Worm (Caenorhabditis elegans): Measurements from ENCODE around the gene F49F1.5.

The F49F1.5 gene

DNA sequence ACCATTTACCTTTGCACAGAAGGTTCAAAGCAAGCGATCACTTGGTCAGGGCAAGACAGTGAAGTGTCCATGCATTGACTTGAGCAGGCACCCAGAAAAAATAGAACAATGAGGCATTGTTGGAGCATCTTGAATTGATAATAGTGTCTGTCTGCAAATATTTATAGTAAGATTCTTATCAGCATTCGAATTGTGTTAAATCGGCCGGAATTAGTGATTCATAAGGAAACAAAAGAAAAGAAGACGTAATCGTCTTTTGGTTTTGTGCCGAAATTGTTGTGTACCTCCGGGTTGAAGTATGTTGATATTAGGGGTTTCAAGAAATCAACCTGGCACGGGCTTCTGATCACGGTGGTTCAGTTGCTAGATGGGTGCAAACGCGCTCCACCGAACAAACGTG, at the start of gene F49F1.5:
F49F1.5 (minus strand) TSS at position 153 of the 400 bp plus-strand sequence.
- no peak for TF ChIP-seq hlh-13 (GFP tag; optimal IDR thresholded peaks at IDR 0.05)
- TF ChIP-seq odd-2 (tag; optimal IDR thresholded peaks at IDR 0.05) = no peak
- TF ChIP-seq F13H6.1 (tag; optimal IDR thresholded peaks at IDR 0.05) = no peak
- no peak for TF ChIP-seq hlh-15 (tag; optimal IDR thresholded peaks at IDR 0.05)
- no peak for TF ChIP-seq ceh-45 (GFP tag; IDR thresholded peaks at IDR 0.05)
- TF ChIP-seq nhr-232 (tag; optimal IDR thresholded peaks at IDR 0.05) = no peak
- no peak for TF ChIP-seq tbx-7 (tag; optimal IDR thresholded peaks at IDR 0.05)
- no peak for TF ChIP-seq ceh-2 (tag; optimal IDR thresholded peaks at IDR 0.05)
- TF ChIP-seq pax-1 (tag; optimal IDR thresholded peaks at IDR 0.05) = no peak
- TF ChIP-seq ttx-3 (tag; optimal IDR thresholded peaks at IDR 0.05) = no peak
- no peak for TF ChIP-seq fax-1 (tag; optimal IDR thresholded peaks at IDR 0.05)
- no peak for TF ChIP-seq unc-86 (tag; optimal IDR thresholded peaks at IDR 0.05)
- TF ChIP-seq ceh-22 (tag; optimal IDR thresholded peaks at IDR 0.05) = no peak
- TF ChIP-seq ceh-24 (tag; optimal IDR thresholded peaks at IDR 0.05) = no peak
- TF ChIP-seq unc-3 (GFP tag; conservative IDR thresholded peaks at IDR 0.05) = no peak
- TF ChIP-seq unc-3 (tag; optimal IDR thresholded peaks at IDR 0.05) = no peak
- no peak for TF ChIP-seq elt-2 (tag; optimal IDR thresholded peaks at IDR 0.05)
- TF ChIP-seq ceh-18 (tag; optimal IDR thresholded peaks at IDR 0.05) = no peak

DNA sequence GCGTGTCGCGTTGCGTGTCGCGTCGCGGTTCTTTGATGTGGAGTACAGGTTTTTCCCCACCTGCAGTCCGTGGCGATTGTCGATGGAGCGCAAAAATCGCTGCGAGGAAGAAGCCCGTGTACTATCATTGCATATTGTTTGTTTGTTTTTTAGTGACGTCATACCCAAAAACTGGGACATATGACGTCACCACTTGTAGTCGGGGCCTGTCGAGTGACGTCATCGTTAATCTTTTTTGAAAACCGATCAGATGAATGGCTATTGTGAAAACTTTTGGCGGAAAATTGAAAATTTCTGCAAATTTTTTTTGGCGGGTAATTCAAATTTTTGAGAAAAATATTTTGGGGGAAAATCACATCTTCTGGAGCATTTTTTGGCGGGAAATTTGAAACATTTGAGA, 47.1 kb upstream of the F49F1.5 start:
- TF ChIP-seq K09A11.1 (tag; optimal IDR thresholded peaks at IDR 0.05; ENCODE audit: insufficient read depth) = no peak
- TF ChIP-seq lim-6 (tag; optimal IDR thresholded peaks at IDR 0.05) = no peak
- no peak for TF ChIP-seq unc-3 (GFP tag; conservative IDR thresholded peaks at IDR 0.05)
- no peak for TF ChIP-seq unc-3 (tag; optimal IDR thresholded peaks at IDR 0.05)
- no peak for TF ChIP-seq hlh-30 (tag; optimal IDR thresholded peaks at IDR 0.05; ENCODE audit: insufficient read depth)
- no peak for TF ChIP-seq che-1 (tag; optimal IDR thresholded peaks at IDR 0.05)
- no peak for TF ChIP-seq lin-11 (tag; optimal IDR thresholded peaks at IDR 0.05)
- TF ChIP-seq tbx-7 (tag; optimal IDR thresholded peaks at IDR 0.05) = no peak
- TF ChIP-seq unc-55 (GFP tag; optimal IDR thresholded peaks at IDR 0.05) = no peak
- TF ChIP-seq ahr-1 (tag; optimal IDR thresholded peaks at IDR 0.05) = no peak
- no peak for TF ChIP-seq eyg-1 (tag; optimal IDR thresholded peaks at IDR 0.05)
- TF ChIP-seq ceh-45 (GFP tag; IDR thresholded peaks at IDR 0.05) = no peak

- no peak for TF ChIP-seq ceh-48 (tag; optimal IDR thresholded peaks at IDR 0.05)
- no peak for TF ChIP-seq K02D7.2 (tag; optimal IDR thresholded peaks at IDR 0.05)
- TF ChIP-seq ceh-45 (GFP tag; IDR thresholded peaks at IDR 0.05) = no peak
- no peak for TF ChIP-seq ahr-1 (tag; optimal IDR thresholded peaks at IDR 0.05)
- no peak for TF ChIP-seq hlh-30 (tag; optimal IDR thresholded peaks at IDR 0.05; ENCODE audit: insufficient read depth)
- TF ChIP-seq pros-1 (tag; optimal IDR thresholded peaks at IDR 0.05) = no peak
- no peak for TF ChIP-seq C38D4.7 (GFP tag; optimal IDR thresholded peaks at IDR 0.05)
- TF ChIP-seq pat-9 (tag; optimal IDR thresholded peaks at IDR 0.05) = no peak
- no peak for TF ChIP-seq unc-42 (tag; optimal IDR thresholded peaks at IDR 0.05)
- no peak for TF ChIP-seq ttx-3 (tag; optimal IDR thresholded peaks at IDR 0.05)
- no peak for TF ChIP-seq K09A11.1 (tag; optimal IDR thresholded peaks at IDR 0.05; ENCODE audit: insufficient read depth)
Observed at ce11 chrIV:4164392-4164791, 44.2 kb upstream of the F49F1.5 start, which contains the start of gene scrm-8. TSS of gene scrm-8 (plus strand) at chrIV:4164692.

DNA sequence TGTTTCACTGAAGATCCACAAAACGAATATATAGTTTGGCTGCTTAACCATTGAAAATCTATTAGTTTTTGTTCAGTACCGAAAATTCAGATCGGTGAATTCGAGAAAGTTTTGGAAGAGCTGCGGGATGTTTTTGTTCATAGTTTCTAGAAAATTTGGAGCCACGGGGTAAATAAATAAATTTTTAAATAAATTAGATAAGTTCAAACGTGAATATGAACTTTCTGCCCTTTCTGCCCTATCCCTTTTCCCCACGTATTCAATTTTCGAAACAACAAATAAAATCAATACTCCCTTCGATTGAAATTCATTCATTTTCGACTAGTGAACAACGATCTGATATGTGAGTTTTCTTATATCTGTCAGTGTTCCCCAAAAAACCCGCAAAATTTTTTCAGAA, 41.9 kb upstream of the F49F1.5 start, which contains the start of gene scrm-5:
scrm-5 (plus strand) TSS at position 301 of the 400 bp plus-strand sequence.
- no peak for TF ChIP-seq elt-2 (tag; optimal IDR thresholded peaks at IDR 0.05)
- TF ChIP-seq nhr-11 (tag; optimal IDR thresholded peaks at IDR 0.05) = no peak
- TF ChIP-seq ahr-1 (tag; optimal IDR thresholded peaks at IDR 0.05) = no peak
- no peak for TF ChIP-seq ceh-19 (GFP tag; optimal IDR thresholded peaks at IDR 0.05)
- TF ChIP-seq ceh-48 (tag; optimal IDR thresholded peaks at IDR 0.05) = no peak
- TF ChIP-seq npax-4 (tag; optimal IDR thresholded peaks at IDR 0.05) = no peak
- no peak for TF ChIP-seq che-1 (tag; optimal IDR thresholded peaks at IDR 0.05)
- TF ChIP-seq sox-2 (GFP tag; IDR thresholded peaks at IDR 0.05) = no peak
- TF ChIP-seq ceh-45 (GFP tag; IDR thresholded peaks at IDR 0.05) = no peak
- TF ChIP-seq pat-9 (tag; optimal IDR thresholded peaks at IDR 0.05) = no peak
- no peak for TF ChIP-seq C08G9.2 (tag; optimal IDR thresholded peaks at IDR 0.05)
